Worm (Caenorhabditis elegans) whole organism, young adult: ENCODE measurements around the gene timm-17B.1.
"Not testable (repeated sequence)": the region's sequence is repeated elsewhere in the genome, so short reads cannot be mapped to it uniquely, and the experiment has no call there.

Experiments used
- B0019.2 ChIP-seq: fragments of 200-800 bp; sonication (Bioruptor generic); conservative IDR thresholded peaks from 2 replicates; pipeline ENCODE4 v1.3.6; 2022; ENCODE audit warnings: missing genetic modification reagents, missing genetic modification characterization, missing compliant biosample characterization
- B0035.1 ChIP-seq: sonication (generic microtip); optimal IDR thresholded peaks from 2 replicates; lab custom pipeline; 2016; ENCODE audit warnings: missing genetic modification characterization, mild to moderate bottlenecking, missing compliant biosample characterization, missing genotype, missing genetic modification reagents
- D2030.7 ChIP-seq: fragments of 200-800 bp; sonication (Bioruptor generic); IDR thresholded peaks from 2 replicates; pipeline ENCODE4 v1.3.6; 2022; ENCODE audit warnings: missing genetic modification reagents, missing genetic modification characterization, missing compliant biosample characterization
- F22D6.2 ChIP-seq: sonication (generic microtip); optimal IDR thresholded peaks from 2 replicates; lab custom pipeline; 2016; ENCODE audit warnings: mild to moderate bottlenecking, missing genetic modification characterization, missing compliant biosample characterization
- F33H1.4 ChIP-seq: fragments of 200-800 bp; sonication (Bioruptor generic); IDR thresholded peaks from 2 replicates; pipeline ENCODE4 v1.3.6; 2022; ENCODE audit warnings: missing genetic modification reagents, missing genetic modification characterization, missing compliant biosample characterization
- F57C9.4 ChIP-seq: sonication (generic microtip); optimal IDR thresholded peaks from 2 replicates; lab custom pipeline; 2017; ENCODE audit warnings: mild to moderate bottlenecking, missing genetic modification characterization, missing compliant biosample characterization
- K12H6.12 ChIP-seq: fragments of 200-800 bp; sonication (Bioruptor generic); optimal IDR thresholded peaks from 2 replicates; lab custom pipeline; 2018; ENCODE audit warnings: mild to moderate bottlenecking, missing genetic modification characterization, missing compliant biosample characterization
- T07F8.4 ChIP-seq: sonication (generic microtip); optimal IDR thresholded peaks from 2 replicates; lab custom pipeline; 2016; ENCODE audit warnings: mild to moderate bottlenecking, missing genetic modification characterization, moderate library complexity, missing compliant biosample characterization
- Y79H2A.3 ChIP-seq: fragments of 200-800 bp; sonication (Bioruptor generic); conservative IDR thresholded peaks from 2 replicates; pipeline ENCODE4 v1.3.6; 2022; ENCODE audit warnings: missing genetic modification reagents, missing genetic modification characterization, missing compliant biosample characterization
- Y95B8A.8 ChIP-seq: fragments of 200-800 bp; sonication (Bioruptor generic); IDR thresholded peaks from 2 replicates; pipeline ENCODE4 v1.3.6; 2022; ENCODE audit warnings: missing genetic modification reagents, missing genetic modification characterization, missing compliant biosample characterization
- aptf-3 ChIP-seq: fragments of 200-800 bp; sonication (Bioruptor generic); IDR thresholded peaks from 2 replicates; pipeline ENCODE4 v1.3.6; 2022; ENCODE audit warnings: missing genetic modification characterization, missing compliant biosample characterization
- athp-1 ChIP-seq: sonication (generic microtip); optimal IDR thresholded peaks from 2 replicates; lab custom pipeline; 2017; ENCODE audit warnings: mild to moderate bottlenecking, missing genetic modification characterization, missing compliant biosample characterization
- attf-3 ChIP-seq: fragments of 200-800 bp; sonication (Bioruptor generic); conservative IDR thresholded peaks from 2 replicates; pipeline ENCODE4 v1.3.6; 2022; ENCODE audit warnings: missing genetic modification reagents, missing genetic modification characterization, missing compliant biosample characterization
- bed-1 ChIP-seq: fragments of 200-800 bp; sonication (Bioruptor generic); IDR thresholded peaks from 2 replicates; pipeline ENCODE4 v1.3.6; 2022; ENCODE audit warnings: missing genetic modification reagents, missing genetic modification characterization, missing compliant biosample characterization
- cebp-1 ChIP-seq, 2 experiments: fragments of 200-800 bp in 1 of 2; sonication (Bioruptor generic) in 1 of 2; sonication (generic microtip) in 1 of 2; IDR thresholded peaks in 1 of 2; optimal IDR thresholded peaks in 1 of 2; 2 replicates each; pipeline versions ENCODE4 v1.3.6 to Lab custom; 2017 to 2022; ENCODE audit warnings: missing compliant biosample characterization in 2 of 2, missing genetic modification characterization in 2 of 2, mild to moderate bottlenecking in 1 of 2, missing genetic modification reagents in 1 of 2, moderate library complexity in 1 of 2
- ceh-100 ChIP-seq: fragments of 200-800 bp; sonication (Bioruptor generic); IDR thresholded peaks from 2 replicates; pipeline ENCODE4 v1.3.6; 2022; ENCODE audit warnings: missing genetic modification reagents, missing genetic modification characterization, missing compliant biosample characterization
- ceh-27 ChIP-seq: fragments of 200-800 bp; sonication (Bioruptor generic); optimal IDR thresholded peaks from 2 replicates; lab custom pipeline; 2018; ENCODE audit warnings: mild to moderate bottlenecking, missing genetic modification characterization, moderate library complexity, missing compliant biosample characterization
- ceh-40 ChIP-seq: fragments of 200-800 bp; sonication (Bioruptor generic); IDR thresholded peaks from 2 replicates; pipeline ENCODE4 v1.3.6; 2022; ENCODE audit warnings: missing genetic modification characterization, missing compliant biosample characterization
- ceh-58 ChIP-seq: fragments of 200-800 bp; sonication (Bioruptor generic); IDR thresholded peaks from 2 replicates; pipeline ENCODE4 v1.3.6; 2022; ENCODE audit warnings: missing genetic modification characterization, missing compliant biosample characterization
- ceh-91 ChIP-seq: fragments of 200-800 bp; sonication (Bioruptor generic); IDR thresholded peaks from 2 replicates; pipeline ENCODE4 v1.3.6; 2022; ENCODE audit warnings: missing genetic modification reagents, missing genetic modification characterization, missing compliant biosample characterization
- die-1 ChIP-seq: sonication (generic microtip); optimal IDR thresholded peaks from 2 replicates; lab custom pipeline; 2016; ENCODE audit warnings: missing genotype, mild to moderate bottlenecking, missing genetic modification characterization, missing compliant biosample characterization
- dox-1 ChIP-seq: fragments of 200-800 bp; sonication (Bioruptor generic); IDR thresholded peaks from 2 replicates; pipeline ENCODE4 v1.3.6; 2022; ENCODE audit warnings: missing genetic modification reagents, missing genetic modification characterization, missing compliant biosample characterization
- dpl-1 ChIP-seq: fragments of 150-350 bp; optimal IDR thresholded peaks from 2 replicates; lab custom pipeline; 2014; ENCODE audit warnings: missing biosample characterization, missing genetic modification reagents, missing genetic modification characterization
- efl-1 ChIP-seq: fragments of 150-350 bp; optimal IDR thresholded peaks from 2 replicates; lab custom pipeline; 2014; ENCODE audit warnings: missing biosample characterization, missing genetic modification reagents, missing genetic modification characterization
- egl-44 ChIP-seq: fragments of 200-800 bp; sonication (Bioruptor generic); IDR thresholded peaks from 2 replicates; pipeline ENCODE4 v1.3.6; 2022; ENCODE audit warnings: missing genetic modification reagents, missing genetic modification characterization, missing compliant biosample characterization
- egrh-3 ChIP-seq: fragments of 200-800 bp; sonication (Bioruptor generic); IDR thresholded peaks from 2 replicates; pipeline ENCODE4 v1.3.6; 2022; ENCODE audit warnings: missing genetic modification reagents, missing genetic modification characterization, missing compliant biosample characterization
- gei-17 ChIP-seq: fragments of 200-800 bp; sonication (Bioruptor generic); optimal IDR thresholded peaks from 2 replicates; lab custom pipeline; 2018; ENCODE audit warnings: mild to moderate bottlenecking, missing genetic modification characterization, missing compliant biosample characterization
- him-1 ChIP-seq: sonication (generic microtip); optimal IDR thresholded peaks from 2 replicates; lab custom pipeline; 2016; ENCODE audit warnings: missing genotype, missing genetic modification reagents, missing genetic modification characterization, missing compliant biosample characterization
- hsf-1 ChIP-seq: fragments of 200-800 bp; sonication (Bioruptor generic); IDR thresholded peaks from 2 replicates; pipeline ENCODE4 v1.3.6; 2022; ENCODE audit warnings: missing genetic modification reagents, missing genetic modification characterization, missing compliant biosample characterization
- lag-1 ChIP-seq: fragments of 200-800 bp; sonication (Bioruptor generic); IDR thresholded peaks from 2 replicates; pipeline ENCODE4 v1.3.6; 2022; ENCODE audit warnings: missing genetic modification reagents, missing genetic modification characterization, missing compliant biosample characterization
- let-607 ChIP-seq, 2 experiments: fragments of 200-800 bp in 1 of 2; sonication (Bioruptor generic) in 1 of 2; sonication (generic microtip) in 1 of 2; optimal IDR thresholded peaks; 2 replicates each; lab custom pipeline; 2016 to 2018; ENCODE audit warnings: mild to moderate bottlenecking in 2 of 2, missing compliant biosample characterization in 2 of 2, missing genetic modification characterization in 2 of 2, moderate library complexity in 2 of 2, missing genotype in 1 of 2
- lin-26 ChIP-seq: fragments of 200-800 bp; sonication (Bioruptor generic); IDR thresholded peaks from 2 replicates; pipeline ENCODE4 v1.3.6; 2022; ENCODE audit warnings: missing genetic modification reagents, missing genetic modification characterization, missing compliant biosample characterization
- lin-35 ChIP-seq, 3 experiments: fragments of 150-350 bp in 2 of 3; sonication (generic microtip) in 1 of 3; optimal IDR thresholded peaks; 2 replicates each; lab custom pipeline; 2014 to 2018; ENCODE audit warnings: missing biosample characterization in 3 of 3, missing genetic modification characterization in 3 of 3, missing genetic modification reagents in 3 of 3
- lin-40 ChIP-seq: sonication (generic microtip); optimal IDR thresholded peaks from 2 replicates; lab custom pipeline; 2016; ENCODE audit warnings: missing genetic modification characterization, mild to moderate bottlenecking, missing compliant biosample characterization, missing genotype, missing genetic modification reagents
- lir-1 ChIP-seq: fragments of 200-800 bp; sonication (Bioruptor generic); conservative IDR thresholded peaks from 2 replicates; pipeline ENCODE4 v1.3.6; 2022; ENCODE audit warnings: missing genetic modification reagents, missing genetic modification characterization, missing compliant biosample characterization
- madf-3 ChIP-seq: fragments of 200-800 bp; sonication (Bioruptor generic); IDR thresholded peaks from 2 replicates; pipeline ENCODE4 v1.3.6; 2022; ENCODE audit warnings: missing genetic modification reagents, missing genetic modification characterization, missing compliant biosample characterization
- madf-6 ChIP-seq: fragments of 200-800 bp; sonication (Bioruptor generic); IDR thresholded peaks from 2 replicates; pipeline ENCODE4 v1.3.6; 2022; ENCODE audit warnings: missing genetic modification reagents, missing genetic modification characterization, missing compliant biosample characterization
- madf-8 ChIP-seq: fragments of 200-800 bp; sonication (Bioruptor generic); conservative IDR thresholded peaks from 2 replicates; pipeline ENCODE4 v1.3.6; 2022; ENCODE audit warnings: missing genetic modification reagents, missing genetic modification characterization, missing compliant biosample characterization
- mcd-1 ChIP-seq: fragments of 200-800 bp; sonication (Bioruptor generic); IDR thresholded peaks from 2 replicates; pipeline ENCODE4 v1.3.6; 2022; ENCODE audit warnings: missing genetic modification reagents, missing genetic modification characterization, missing compliant biosample characterization
- mel-28 ChIP-seq: sonication (generic microtip); optimal IDR thresholded peaks from 2 replicates; lab custom pipeline; 2016; ENCODE audit warnings: borderline replicate concordance, mild to moderate bottlenecking, missing genetic modification characterization, missing compliant biosample characterization
- nfyb-1 ChIP-seq: fragments of 200-800 bp; sonication (Bioruptor generic); IDR thresholded peaks from 2 replicates; pipeline ENCODE4 v1.3.6; 2022; ENCODE audit warnings: missing genetic modification reagents, missing genetic modification characterization, missing compliant biosample characterization
- nhr-80 ChIP-seq: sonication (generic microtip); optimal IDR thresholded peaks from 2 replicates; lab custom pipeline; 2016; ENCODE audit warnings: missing genetic modification characterization, missing compliant biosample characterization
- repo-1 ChIP-seq: sonication (generic microtip); optimal IDR thresholded peaks from 2 replicates; lab custom pipeline; 2017; ENCODE audit warnings: mild to moderate bottlenecking, missing genetic modification characterization, missing compliant biosample characterization
- snpc-4 ChIP-seq, 5 experiments: fragments of 150-350 bp in 1 of 5; sonication (generic microtip) in 4 of 5; optimal IDR thresholded peaks; 2 replicates each; lab custom pipeline; 2014 to 2018; ENCODE audit warnings: missing genetic modification characterization in 5 of 5, missing biosample characterization in 3 of 5, antibody characterized with exemption in 2 of 5, mild to moderate bottlenecking in 2 of 5, missing compliant biosample characterization in 2 of 5, missing genotype in 2 of 5, moderate library complexity in 2 of 5, missing genetic modification reagents in 1 of 5
- somi-1 ChIP-seq: fragments of 200-800 bp; sonication (Bioruptor generic); optimal IDR thresholded peaks from 2 replicates; lab custom pipeline; 2018; ENCODE audit warnings: mild to moderate bottlenecking, missing genetic modification characterization, missing compliant biosample characterization
- ztf-22 ChIP-seq: fragments of 200-800 bp; sonication (Bioruptor generic); optimal IDR thresholded peaks from 2 replicates; lab custom pipeline; 2018; ENCODE audit warnings: mild to moderate bottlenecking, missing genetic modification characterization, moderate library complexity, missing compliant biosample characterization

Gene timm-17B.1

DNA sequence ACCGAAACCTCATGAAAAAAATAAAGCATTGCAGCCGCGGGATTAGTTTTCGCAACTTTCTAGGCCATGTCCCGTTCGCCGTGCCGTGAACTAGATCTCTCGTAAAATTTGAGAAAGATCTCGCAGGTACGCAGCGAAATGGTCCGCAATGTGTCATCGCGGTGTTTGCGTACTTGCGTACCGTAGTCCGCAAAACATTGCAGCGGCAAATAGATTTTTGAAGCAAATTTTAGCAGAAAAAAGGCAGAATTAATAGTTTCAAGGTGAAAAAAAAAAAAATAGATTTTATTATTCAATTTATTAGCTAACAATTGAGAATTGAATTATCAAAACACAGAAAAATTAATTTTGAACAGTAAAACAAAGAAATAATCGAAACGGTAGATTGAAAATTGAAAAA lies 17.4 kb downstream of the timm-17B.1 start (continued):
- TF ChIP-seq ceh-100 (GFP tag; lab: Robert Waterston, UW) = peak; percentile 96
- TF ChIP-seq ztf-22 = peak; percentile 66
- TF ChIP-seq ceh-91 = peak; percentile 100
- peak; percentile 99 for TF ChIP-seq B0019.2 (GFP tag; lab: Robert Waterston, UW)
- TF ChIP-seq Y79H2A.3 (GFP tag; lab: Robert Waterston, UW) = peak; percentile 96
- TF ChIP-seq attf-3 (GFP tag; lab: Robert Waterston, UW) = peak; percentile 92
- peak; percentile 18 for TF ChIP-seq efl-1 (GFP tag; lab: Kevin White, UChicago)
- TF ChIP-seq lir-1 (GFP tag; lab: Robert Waterston, UW) = peak; percentile 98
- peak; percentile 77 for TF ChIP-seq repo-1 (tag; lab: Kevin White, UChicago)
- peak; percentile 82 for TF ChIP-seq ceh-40
- TF ChIP-seq T07F8.4 (tag; lab: Kevin White, UChicago) = peak; percentile 29
- peak; percentile 89; the same call in 1 of the 2 replicates for TF ChIP-seq madf-6 (GFP tag; lab: Robert Waterston, UW)
- TF ChIP-seq lag-1 = peak; percentile 93; the same call in 1 of the 2 replicates
- peak; percentile 100 for TF ChIP-seq bed-1 (GFP tag; lab: Robert Waterston, UW)
- TF ChIP-seq F33H1.4 (GFP tag; lab: Robert Waterston, UW) = peak; percentile 97
- peak; percentile 94 for TF ChIP-seq hsf-1 (GFP tag; lab: Robert Waterston, UW)
- TF ChIP-seq mel-28 (tag; lab: Kevin White, UChicago) = peak; percentile 9
- peak; percentile 42 for TF ChIP-seq dpl-1
- TF ChIP-seq D2030.7 (GFP tag; lab: Robert Waterston, UW) = peak; percentile 98
- TF ChIP-seq Y95B8A.8 (GFP tag; lab: Robert Waterston, UW) = peak; percentile 99
- peak; percentile 81 to 96 for TF ChIP-seq let-607 (tag; optimal IDR thresholded peaks at IDR 0.05; lab: Kevin White, UChicago)
- TF ChIP-seq madf-3 (GFP tag; lab: Robert Waterston, UW) = peak; percentile 97
- TF ChIP-seq madf-8 = peak; percentile 87
- peak; percentile 72 for TF ChIP-seq gei-17
- TF ChIP-seq nhr-80 (tag; lab: Kevin White, UChicago) = peak; percentile 81
- TF ChIP-seq mcd-1 (GFP tag; lab: Robert Waterston, UW) = peak; percentile 100
- peak; percentile 83 for TF ChIP-seq B0035.1 (tag; lab: Kevin White, UChicago)
- peak; percentile 89 for TF ChIP-seq ceh-27 (GFP tag; lab: Kevin White, UChicago)
- peak; percentile 97 for TF ChIP-seq cebp-1 (GFP tag; IDR thresholded peaks at IDR 0.05; lab: Robert Waterston, UW)
- peak; percentile 95 for TF ChIP-seq cebp-1 (tag; optimal IDR thresholded peaks at IDR 0.05; lab: Kevin White, UChicago)
- peak; percentile 94 for TF ChIP-seq K12H6.12 (tag; lab: Kevin White, UChicago)
- TF ChIP-seq somi-1 (GFP tag; lab: Kevin White, UChicago) = peak; percentile 95
- TF ChIP-seq ceh-58 (GFP tag; lab: Robert Waterston, UW) = 0 out of 2 replicates have a peak, but pooled peaks have one; percentile 57
- TF ChIP-seq lin-40 (tag; lab: Kevin White, UChicago) = peak; percentile 96

DNA sequence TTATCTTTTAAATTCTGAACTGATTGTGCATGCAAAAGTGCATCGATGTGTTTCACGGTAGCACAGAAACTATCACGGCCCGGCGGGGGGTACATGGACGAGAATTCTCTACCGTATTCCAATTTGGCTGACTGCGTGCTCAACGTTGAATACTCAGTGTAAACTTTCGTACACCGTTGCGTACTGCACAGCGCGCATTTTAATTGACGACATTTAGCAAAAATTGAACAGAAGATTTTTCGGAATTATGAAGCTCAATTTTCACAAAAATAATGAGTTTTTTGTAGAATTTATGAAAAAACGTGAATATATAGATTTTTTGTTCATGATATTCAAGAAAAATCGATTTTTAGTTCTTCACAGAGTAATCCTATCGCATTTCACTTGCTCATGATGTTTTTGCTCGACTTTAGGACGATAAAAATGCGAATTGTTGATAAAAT lies 19.8 kb downstream of the timm-17B.1 start:
- TF ChIP-seq Y79H2A.3 (GFP tag; lab: Robert Waterston, UW) (peak; percentile 95), athp-1 (tag; lab: Kevin White, UChicago) (peak; percentile 52), aptf-3 (GFP tag; lab: Robert Waterston, UW) (peak; percentile 63; the same call in 1 of the 2 replicates), egrh-3 (GFP tag; lab: Robert Waterston, UW) (peak; percentile 87), dox-1 (GFP tag; lab: Robert Waterston, UW) (peak; percentile 100), lin-35 (GFP tag; optimal IDR thresholded peaks at IDR 0.05; lab: Kevin White, UChicago) (peak in 1 of 3 experiments; percentile 77), nfyb-1 (peak; percentile 99), lin-26 (GFP tag; lab: Robert Waterston, UW) (peak; percentile 96), mcd-1 (GFP tag; lab: Robert Waterston, UW) (peak; percentile 100), ceh-91 (peak; percentile 98), F57C9.4 (peak; percentile 33), F22D6.2 (tag; lab: Kevin White, UChicago) (peak; percentile 88), ceh-27 (GFP tag; lab: Kevin White, UChicago) (peak; percentile 42), die-1 (tag; lab: Kevin White, UChicago) (peak; percentile 6), him-1 (tag; lab: Kevin White, UChicago) (peak; percentile 17), snpc-4 (tag; optimal IDR thresholded peaks at IDR 0.05; lab: Kevin White, UChicago) (peak in 2 of 4 experiments; percentile 74 to 78), egl-44 (GFP tag; lab: Robert Waterston, UW) (peak; percentile 98), somi-1 (GFP tag; lab: Kevin White, UChicago) (peak; percentile 94)
- not testable (repeated sequence) for TF ChIP-seq snpc-4 (GFP tag; optimal IDR thresholded peaks at IDR 0.05; lab: Kevin White, UChicago)
